Worm (Caenorhabditis elegans) whole organism, L4 larva: Measurements from ENCODE around the gene sdc-3.

Experiments used
- F10B5.3 ChIP-seq: sonication (generic microtip); optimal IDR thresholded peaks from 2 replicates; lab custom pipeline; 2016; ENCODE audit warnings: mild to moderate bottlenecking, missing genetic modification characterization, missing compliant biosample characterization
- F49E8.2 ChIP-seq: sonication (generic microtip); optimal IDR thresholded peaks from 2 replicates; lab custom pipeline; 2016; ENCODE audit warnings: missing compliant biosample characterization, mild to moderate bottlenecking, missing genetic modification characterization, borderline replicate concordance
- R02D3.7 ChIP-seq: fragments of 150-350 bp; sonication (generic microtip); optimal IDR thresholded peaks from 3 replicates; lab custom pipeline; 2014; ENCODE audit warnings: missing biosample characterization, missing genetic modification characterization
- T20F7.1 ChIP-seq: fragments of 200-800 bp; sonication (Bioruptor generic); optimal IDR thresholded peaks from 2 replicates; lab custom pipeline; 2018; ENCODE audit warnings: mild to moderate bottlenecking, missing genetic modification characterization, missing compliant biosample characterization
- ZK546.5 ChIP-seq, 2 experiments: sonication (generic microtip); optimal IDR thresholded peaks; 2 replicates each; lab custom pipeline; 2017; ENCODE audit warnings: missing biosample characterization in 2 of 2, missing genetic modification characterization in 2 of 2
- aha-1 ChIP-seq: fragments of 150-350 bp; peaks from one replicate; lab custom pipeline; 2014; ENCODE audit warnings: missing biosample characterization, missing genetic modification characterization
- aly-2 ChIP-seq: sonication (generic microtip); optimal IDR thresholded peaks from 2 replicates; lab custom pipeline; 2018; ENCODE audit warnings: missing biosample characterization, missing genetic modification characterization
- ama-1 ChIP-seq: fragments of 150-350 bp; optimal IDR thresholded peaks from 2 replicates; lab custom pipeline; 2014; ENCODE audit warnings: inconsistent platforms, mixed read lengths
- arid-1 ChIP-seq: fragments of 200-800 bp; sonication (Bioruptor generic); conservative IDR thresholded peaks from 2 replicates; pipeline ENCODE4 v1.3.6; 2022; ENCODE audit warnings: missing genetic modification reagents, missing genetic modification characterization, missing compliant biosample characterization
- attf-4 ChIP-seq: sonication (generic microtip); optimal IDR thresholded peaks from 3 replicates; lab custom pipeline; 2017; ENCODE audit warnings: missing biosample characterization, missing genetic modification characterization
- ceh-20 ChIP-seq: fragments of 200-800 bp; sonication (Bioruptor generic); IDR thresholded peaks from 2 replicates; pipeline ENCODE4 v1.3.6; 2022; ENCODE audit warnings: missing genetic modification reagents, missing genetic modification characterization, missing compliant biosample characterization
- ceh-62 ChIP-seq: sonication (generic microtip); optimal IDR thresholded peaks from 2 replicates; lab custom pipeline; 2017; ENCODE audit warnings: missing biosample characterization, missing genetic modification characterization
- cey-2 ChIP-seq: sonication (generic microtip); optimal IDR thresholded peaks from 3 replicates; lab custom pipeline; 2017; ENCODE audit warnings: missing genetic modification characterization, mild to moderate bottlenecking, missing compliant biosample characterization, antibody characterized with exemption, borderline replicate concordance; ENCODE audit not compliant: insufficient read depth
- daf-12 ChIP-seq: fragments of 150-350 bp; optimal IDR thresholded peaks from 2 replicates; lab custom pipeline; 2014; ENCODE audit warnings: missing biosample characterization, missing genetic modification reagents, missing genetic modification characterization
- daf-19 ChIP-seq: fragments of 200-800 bp; sonication (Bioruptor generic); conservative IDR thresholded peaks from 2 replicates; pipeline ENCODE4 v1.3.6; 2022; ENCODE audit warnings: missing genetic modification characterization, missing compliant biosample characterization
- dmd-8 ChIP-seq: fragments of 200-800 bp; sonication (Bioruptor generic); IDR thresholded peaks from 2 replicates; pipeline ENCODE4 v1.3.6; 2022; ENCODE audit warnings: missing genetic modification characterization, missing compliant biosample characterization
- duxl-1 ChIP-seq: sonication (generic microtip); optimal IDR thresholded peaks from 2 replicates; lab custom pipeline; 2016; ENCODE audit warnings: mild to moderate bottlenecking, missing genetic modification characterization, moderate library complexity, missing compliant biosample characterization; ENCODE audit not compliant: poor library complexity
- dve-1 ChIP-seq: sonication (generic microtip); optimal IDR thresholded peaks from 2 replicates; lab custom pipeline; 2017; ENCODE audit warnings: antibody characterized with exemption, mild to moderate bottlenecking, missing genetic modification characterization, missing compliant biosample characterization; ENCODE audit not compliant: insufficient read depth
- fos-1 ChIP-seq: fragments of 150-350 bp; optimal IDR thresholded peaks from 2 replicates; lab custom pipeline; 2014; ENCODE audit warnings: missing biosample characterization, missing genetic modification characterization
- gei-8 ChIP-seq: fragments of 200-800 bp; sonication (Bioruptor generic); optimal IDR thresholded peaks from 2 replicates; lab custom pipeline; 2018; ENCODE audit warnings: mild to moderate bottlenecking, missing genetic modification characterization, missing compliant biosample characterization
- hif-1 ChIP-seq, 2 experiments: sonication (generic microtip); optimal IDR thresholded peaks; 2 replicates each; lab custom pipeline; 2016 to 2017; ENCODE audit warnings: missing compliant biosample characterization in 2 of 2, missing genetic modification characterization in 2 of 2, missing genetic modification reagents in 2 of 2, missing genotype in 2 of 2, mild to moderate bottlenecking in 1 of 2
- hlh-11 ChIP-seq: fragments of 200-800 bp; sonication (Bioruptor generic); optimal IDR thresholded peaks from 2 replicates; lab custom pipeline; 2018; ENCODE audit warnings: mild to moderate bottlenecking, missing genetic modification characterization, missing compliant biosample characterization
- hlh-30 ChIP-seq: sonication (generic microtip); optimal IDR thresholded peaks from 2 replicates; lab custom pipeline; 2017; ENCODE audit warnings: antibody characterized with exemption, mild to moderate bottlenecking, missing genetic modification characterization, missing compliant biosample characterization; ENCODE audit not compliant: insufficient read depth
- jun-1 ChIP-seq: fragments of 150-350 bp; optimal IDR thresholded peaks from 2 replicates; lab custom pipeline; 2014; ENCODE audit warnings: missing biosample characterization, missing genetic modification reagents, missing genetic modification characterization
- lin-13 ChIP-seq: fragments of 150-350 bp; optimal IDR thresholded peaks from 2 replicates; lab custom pipeline; 2014; ENCODE audit warnings: missing biosample characterization, missing genetic modification reagents, missing genetic modification characterization
- lin-38 ChIP-seq: fragments of 200-800 bp; sonication (Bioruptor generic); IDR thresholded peaks from 2 replicates; pipeline ENCODE4 v1.3.6; 2022; ENCODE audit warnings: missing genetic modification reagents, missing genetic modification characterization, missing compliant biosample characterization
- lir-3 ChIP-seq: sonication (generic microtip); optimal IDR thresholded peaks from 2 replicates; lab custom pipeline; 2016; ENCODE audit warnings: mild to moderate bottlenecking, missing genetic modification characterization, missing compliant biosample characterization
- madf-5 ChIP-seq, 2 experiments: fragments of 200-800 bp; sonication (Bioruptor generic); IDR thresholded peaks; 2 replicates each; pipeline ENCODE4 v1.3.6; 2022; ENCODE audit warnings: missing compliant biosample characterization in 2 of 2, missing genetic modification characterization in 2 of 2
- madf-9 ChIP-seq: fragments of 200-800 bp; sonication (Bioruptor generic); conservative IDR thresholded peaks from 2 replicates; pipeline ENCODE4 v1.3.6; 2022; ENCODE audit warnings: missing genetic modification reagents, missing genetic modification characterization, missing compliant biosample characterization
- mes-2 ChIP-seq: sonication (generic microtip); optimal IDR thresholded peaks from 2 replicates; lab custom pipeline; 2016; ENCODE audit warnings: missing genotype, mild to moderate bottlenecking, missing genetic modification characterization, missing compliant biosample characterization; ENCODE audit not compliant: poor library complexity, severe bottlenecking
- nhr-48 ChIP-seq: sonication (generic microtip); optimal IDR thresholded peaks from 2 replicates; lab custom pipeline; 2016; ENCODE audit warnings: mild to moderate bottlenecking, missing genetic modification characterization, missing compliant biosample characterization
- nhr-6 ChIP-seq: fragments of 150-350 bp; optimal IDR thresholded peaks from 2 replicates; lab custom pipeline; 2014; ENCODE audit warnings: missing biosample characterization, missing genetic modification characterization
- pha-4 ChIP-seq, 2 experiments: fragments of 150-350 bp in 1 of 2; fragments of 200-800 bp in 1 of 2; sonication (Bioruptor generic) in 1 of 2; IDR thresholded peaks in 1 of 2; optimal IDR thresholded peaks in 1 of 2; 2 replicates each; pipeline versions ENCODE4 v1.3.6 to Lab custom; 2014 to 2022; ENCODE audit warnings: missing genetic modification characterization in 2 of 2, missing genetic modification reagents in 2 of 2, missing biosample characterization in 1 of 2, missing compliant biosample characterization in 1 of 2
- php-3 ChIP-seq: fragments of 200-800 bp; sonication (Bioruptor generic); IDR thresholded peaks from 2 replicates; pipeline ENCODE4 v1.3.6; 2022; ENCODE audit warnings: missing genetic modification reagents, missing genetic modification characterization, missing compliant biosample characterization
- skn-1 ChIP-seq: fragments of 150-350 bp; optimal IDR thresholded peaks from 2 replicates; lab custom pipeline; 2014; ENCODE audit warnings: missing biosample characterization, missing genetic modification characterization
- snpc-1.2 ChIP-seq: fragments of 200-800 bp; sonication (Bioruptor generic); IDR thresholded peaks from 2 replicates; pipeline ENCODE4 v1.3.6; 2022; ENCODE audit warnings: missing genetic modification reagents, missing genetic modification characterization, missing compliant biosample characterization
- spr-1 ChIP-seq: sonication (generic microtip); optimal IDR thresholded peaks from 2 replicates; lab custom pipeline; 2016; ENCODE audit warnings: mild to moderate bottlenecking, missing genetic modification characterization, missing compliant biosample characterization
- tag-97 ChIP-seq: fragments of 200-800 bp; sonication (Bioruptor generic); IDR thresholded peaks from 2 replicates; pipeline ENCODE4 v1.3.6; 2022; ENCODE audit warnings: missing genetic modification characterization, missing compliant biosample characterization
- unc-130 ChIP-seq: sonication (generic microtip); optimal IDR thresholded peaks from 2 replicates; lab custom pipeline; 2016; ENCODE audit warnings: missing genetic modification reagents, missing genetic modification characterization, missing compliant biosample characterization
- unc-39 ChIP-seq: sonication (generic microtip); optimal IDR thresholded peaks from 2 replicates; lab custom pipeline; 2017; ENCODE audit warnings: missing biosample characterization, missing genetic modification characterization
- zag-1 ChIP-seq: fragments of 150-350 bp; optimal IDR thresholded peaks from 2 replicates; lab custom pipeline; 2014; ENCODE audit warnings: missing biosample characterization, missing genetic modification characterization

sdc-3 gene

DNA sequence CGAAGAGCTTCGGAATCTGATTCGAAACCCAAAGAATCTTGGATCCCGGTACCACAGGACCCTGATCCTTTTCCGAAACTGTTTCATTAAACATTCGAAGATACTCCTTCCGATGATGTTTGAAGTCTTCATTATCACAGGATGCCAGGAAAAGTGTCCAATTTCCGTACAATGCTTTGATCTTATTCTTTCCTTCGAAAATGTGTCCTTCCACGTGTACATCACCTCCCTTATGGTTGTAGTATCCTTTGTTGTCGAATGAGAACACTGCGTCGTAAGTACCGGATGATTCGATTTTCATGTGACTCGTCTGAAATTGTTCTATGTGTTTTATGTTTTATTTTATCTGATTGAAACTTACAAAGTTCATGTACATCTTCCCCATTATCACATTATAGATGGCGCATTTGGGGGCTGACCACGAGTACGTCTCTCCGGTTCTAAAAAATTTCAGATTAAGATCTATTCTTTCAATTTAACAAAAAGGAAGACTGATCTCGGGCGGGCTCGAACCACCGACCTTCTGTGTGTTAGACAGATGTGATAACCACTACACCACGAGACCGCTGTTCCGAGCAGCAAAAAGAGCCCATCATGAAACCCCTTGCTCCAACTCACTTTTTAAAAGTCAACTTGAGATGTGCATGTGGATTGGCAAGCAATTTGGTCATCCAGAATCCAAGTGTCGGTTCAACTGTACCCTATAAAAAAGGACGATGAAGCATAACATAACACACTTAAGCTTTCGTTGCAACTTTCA is 35.3 kb downstream of the sdc-3 start (continued):
- peak; percentile 29 for TF ChIP-seq hlh-30 (tag; lab: Kevin White, UChicago)
- TF ChIP-seq ceh-62 (tag; lab: Kevin White, UChicago): no peak
- TF ChIP-seq ZK546.5 (tag; optimal IDR thresholded peaks at IDR 0.05; lab: Kevin White, UChicago): no peak
- no peak for TF ChIP-seq lir-3 (tag; lab: Kevin White, UChicago)
- peak; percentile 46 for TF ChIP-seq aha-1
- TF ChIP-seq aly-2 (tag; lab: Kevin White, UChicago): no peak
- 0 out of 2 replicates have a peak, but pooled peaks have one; percentile 33 for TF ChIP-seq pha-4 (GFP tag; IDR thresholded peaks at IDR 0.05; lab: Robert Waterston, UW)
- TF ChIP-seq pha-4 (tag; optimal IDR thresholded peaks at IDR 0.05; lab: Kevin White, UChicago): no peak
- no peak for TF ChIP-seq daf-12 (tag; lab: Kevin White, UChicago)
- TF ChIP-seq zag-1 (tag; lab: Kevin White, UChicago): no peak
- TF ChIP-seq gei-8 (GFP tag; lab: Kevin White, UChicago): peak; percentile 46
- TF ChIP-seq dmd-8: peak; percentile 41; the same call in 1 of the 2 replicates
- no peak for TF ChIP-seq daf-19 (GFP tag; lab: Robert Waterston, UW)
- peak; percentile 66 for TF ChIP-seq lin-38
- TF ChIP-seq arid-1 (GFP tag; lab: Robert Waterston, UW): no peak
- TF ChIP-seq mes-2 (tag; lab: Kevin White, UChicago): peak; percentile 26
- TF ChIP-seq lin-13: no peak
- TF ChIP-seq F49E8.2 (tag; lab: Kevin White, UChicago): no peak
- TF ChIP-seq F10B5.3: no peak
- peak; percentile 21 for TF ChIP-seq spr-1
- no peak for TF ChIP-seq nhr-6 (tag; lab: Kevin White, UChicago)
- no peak for TF ChIP-seq hif-1 (tag; optimal IDR thresholded peaks at IDR 0.05; lab: Kevin White, UChicago)
- no peak for TF ChIP-seq php-3 (GFP tag; lab: Robert Waterston, UW)

- TF ChIP-seq ama-1 (lab: Kevin White, UChicago) (peak; percentile 42), hif-1 (tag; optimal IDR thresholded peaks at IDR 0.05; lab: Kevin White, UChicago) (no peak)
Measured at ce11 chrV:15011560-15011959, 36.4 kb downstream of the sdc-3 start, which contains the start of gene nmr-2. nmr-2 (minus strand) TSS chrV:15011660.

- TF ChIP-seq ceh-20 (GFP tag; lab: Robert Waterston, UW) (no peak), fos-1 (tag; lab: Kevin White, UChicago) (no peak)
Measured at ce11 chrV:15004800-15005199, 43.2 kb downstream of the sdc-3 start, which contains the start of gene hrde-2. hrde-2 (plus strand) TSS chrV:15005100.

DNA sequence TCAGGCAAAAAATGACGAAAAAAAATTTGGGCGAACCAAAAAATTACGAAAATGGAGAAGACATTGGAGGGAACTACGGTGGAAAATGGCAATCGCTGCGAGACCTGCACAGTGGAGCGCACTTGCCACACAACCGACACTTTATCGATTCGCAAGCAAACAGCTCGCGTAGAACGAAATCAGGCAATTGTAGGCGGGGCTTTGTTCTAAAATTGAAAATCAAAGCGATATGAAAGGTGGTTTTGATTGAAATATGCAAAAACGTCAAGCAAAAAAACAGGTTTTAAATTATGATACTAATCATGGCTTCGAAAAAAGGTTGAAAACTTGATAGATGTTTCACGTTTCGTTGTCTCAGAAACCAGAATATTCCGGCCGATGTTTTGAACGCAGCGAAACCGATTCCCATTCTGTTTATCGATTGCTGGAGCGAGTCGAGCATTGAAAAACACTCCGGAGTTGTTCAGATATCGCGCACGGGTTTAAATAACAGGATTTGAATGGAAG is 45.8 kb downstream of the sdc-3 start, which contains the start of the genes fib-1 and mut-15:
TSS of gene fib-1 (minus strand) at position 40 of the 507 bp plus-strand sequence.
TSS of gene mut-15 (plus strand) at position 360 of the 507 bp plus-strand sequence.
- TF ChIP-seq R02D3.7 (tag; lab: Kevin White, UChicago): no peak
- peak; percentile 88 for TF ChIP-seq hlh-11 (tag; lab: Kevin White, UChicago)
- peak; percentile 24 for TF ChIP-seq aha-1
- TF ChIP-seq duxl-1 (tag; lab: Kevin White, UChicago): peak; percentile 62
- peak in 1 of 2 experiments; percentile 91 for TF ChIP-seq hif-1 (tag; optimal IDR thresholded peaks at IDR 0.05; lab: Kevin White, UChicago)
- TF ChIP-seq skn-1 (tag; lab: Kevin White, UChicago): no peak
- TF ChIP-seq fos-1 (tag; lab: Kevin White, UChicago): no peak
- TF ChIP-seq tag-97 (GFP tag; lab: Robert Waterston, UW): no peak
- TF ChIP-seq T20F7.1: peak; percentile 91
- no peak for TF ChIP-seq snpc-1.2 (GFP tag; lab: Robert Waterston, UW)
- TF ChIP-seq unc-39 (tag; lab: Kevin White, UChicago): no peak
- TF ChIP-seq madf-5 (GFP tag; IDR thresholded peaks at IDR 0.05; lab: Robert Waterston, UW): no peak
- no peak for TF ChIP-seq F10B5.3
- no peak for TF ChIP-seq lir-3 (tag; lab: Kevin White, UChicago)
- peak; percentile 94 for TF ChIP-seq unc-130
- TF ChIP-seq nhr-48: peak; percentile 44
- TF ChIP-seq nhr-6 (tag; lab: Kevin White, UChicago): peak; percentile 95
- TF ChIP-seq cey-2 (tag; lab: Kevin White, UChicago): no peak
- TF ChIP-seq jun-1 (tag; lab: Kevin White, UChicago): peak; percentile 77
- peak; percentile 86 for TF ChIP-seq lin-13
- TF ChIP-seq ceh-20 (GFP tag; lab: Robert Waterston, UW): peak; percentile 86
- TF ChIP-seq dve-1 (tag; lab: Kevin White, UChicago): peak; percentile 89
- TF ChIP-seq ZK546.5 (tag; optimal IDR thresholded peaks at IDR 0.05; lab: Kevin White, UChicago): no peak
- TF ChIP-seq madf-9 (GFP tag; lab: Robert Waterston, UW): no peak
- TF ChIP-seq daf-19 (GFP tag; lab: Robert Waterston, UW): peak; percentile 58; the same call in 1 of the 2 replicates
- TF ChIP-seq attf-4 (tag; lab: Kevin White, UChicago): no peak
